Fruit fly (Drosophila melanogaster): ENCODE measurements around the gene can.

dm6 chr3L:10281802-10282201 lies 14.9 kb upstream of the can start:
- TF ChIP-seq Pif1B (GFP tag; optimal IDR thresholded peaks at IDR 0.05): no peak
- TF ChIP-seq fd96Ca (GFP tag; IDR thresholded peaks at IDR 0.05): no peak
- no peak for TF ChIP-seq Pif1A (GFP tag; optimal IDR thresholded peaks at IDR 0.05)
- no peak for TF ChIP-seq CG34367 (tag; optimal IDR thresholded peaks at IDR 0.05)
- TF ChIP-seq rn (GFP tag; IDR thresholded peaks at IDR 0.05): no peak
- no peak for TF ChIP-seq CG12605 (GFP tag; IDR thresholded peaks at IDR 0.05)
- no peak for TF ChIP-seq CG17806 (tag; optimal IDR thresholded peaks at IDR 0.05)
- TF ChIP-seq Ets98B (GFP tag; IDR thresholded peaks at IDR 0.05): no peak
